Fruit fly (Drosophila melanogaster) whole organism, embryonic: ENCODE data around the gene IleRS-m.

ENCODE experiments used
- ATbp ChIP-seq: fragments of 200-800 bp; sonication (Bioruptor generic); optimal IDR thresholded peaks from 2 replicates; lab custom pipeline; 2017; ENCODE audit warnings: missing biosample characterization, mild to moderate bottlenecking, missing genetic modification characterization, missing genetic modification reagents
- Ada2b ChIP-seq: fragments of 200-800 bp; sonication (Bioruptor generic); IDR thresholded peaks from 2 replicates; pipeline ENCODE4 v1.3.6; 2022; ENCODE audit warnings: missing biosample characterization, missing genetic modification characterization
- Adf1 ChIP-seq: fragments of 200-800 bp; sonication (Bioruptor generic); IDR thresholded peaks from 2 replicates; pipeline ENCODE4 v1.3.6; 2022; ENCODE audit warnings: missing biosample characterization, missing genetic modification characterization
- Blimp-1 ChIP-seq: fragments of 200-800 bp; sonication (Bioruptor generic); optimal IDR thresholded peaks from 3 replicates; lab custom pipeline; 2018; ENCODE audit warnings: missing biosample characterization, missing genetic modification characterization, mild to moderate bottlenecking, moderate library complexity, missing genetic modification reagents
- CG1024 ChIP-seq: fragments of 200-800 bp; sonication (Bioruptor generic); IDR thresholded peaks from 2 replicates; pipeline ENCODE4 v1.3.6; 2022; ENCODE audit warnings: missing biosample characterization, missing genetic modification characterization
- CG10543 ChIP-seq: fragments of 200-800 bp; sonication (Bioruptor generic); optimal IDR thresholded peaks from 3 replicates; lab custom pipeline; 2017; ENCODE audit warnings: missing biosample characterization, mild to moderate bottlenecking, missing genetic modification characterization, moderate library complexity
- CG10654 ChIP-seq: fragments of 200-800 bp; sonication (Bioruptor generic); optimal IDR thresholded peaks from 2 replicates; lab custom pipeline; 2016; ENCODE audit warnings: missing biosample characterization, missing genetic modification characterization
- CG1233 ChIP-seq: fragments of 200-800 bp; sonication (Bioruptor generic); optimal IDR thresholded peaks from 4 replicates; lab custom pipeline; 2018; ENCODE audit warnings: missing biosample characterization, mild to moderate bottlenecking, missing genetic modification characterization
- CG12391 ChIP-seq: fragments of 200-800 bp; sonication (Bioruptor generic); optimal IDR thresholded peaks from 3 replicates; lab custom pipeline; 2018; ENCODE audit warnings: missing biosample characterization, mild to moderate bottlenecking, missing genetic modification characterization, moderate library complexity
- CG13624 ChIP-seq: fragments of 200-800 bp; sonication (Bioruptor generic); optimal IDR thresholded peaks from 2 replicates; lab custom pipeline; 2016; ENCODE audit warnings: missing biosample characterization, missing genetic modification characterization
- CG15601 ChIP-seq: fragments of 200-800 bp; sonication (Bioruptor generic); optimal IDR thresholded peaks from 3 replicates; lab custom pipeline; 2019; ENCODE audit warnings: missing biosample characterization, mild to moderate bottlenecking, missing genetic modification characterization, moderate library complexity
- CG17359 ChIP-seq: fragments of 200-800 bp; sonication (Bioruptor generic); optimal IDR thresholded peaks from 3 replicates; lab custom pipeline; 2018; ENCODE audit warnings: missing biosample characterization, mild to moderate bottlenecking, missing genetic modification characterization, moderate library complexity
- CG17385 ChIP-seq: fragments of 200-800 bp; sonication (Bioruptor generic); optimal IDR thresholded peaks from 3 replicates; lab custom pipeline; 2018; ENCODE audit warnings: missing biosample characterization, mild to moderate bottlenecking, missing genetic modification characterization
- CG18262 ChIP-seq: fragments of 200-800 bp; optimal IDR thresholded peaks from 3 replicates; lab custom pipeline; 2019; ENCODE audit warnings: missing biosample characterization, mild to moderate bottlenecking, missing genetic modification characterization, moderate library complexity
- CG18619 ChIP-seq: fragments of 200-800 bp; sonication (Bioruptor generic); optimal IDR thresholded peaks from 3 replicates; lab custom pipeline; 2017; ENCODE audit warnings: missing biosample characterization, mild to moderate bottlenecking, missing genetic modification characterization
- CG30403 ChIP-seq: fragments of 200-800 bp; sonication (Bioruptor generic); optimal IDR thresholded peaks from 3 replicates; lab custom pipeline; 2016; ENCODE audit warnings: missing biosample characterization, missing genetic modification characterization
- CG8290 ChIP-seq, 3 experiments: fragments of 200-800 bp; sonication (Bioruptor generic); optimal IDR thresholded peaks; 2 replicates each; lab custom pipeline; 2016 to 2019; ENCODE audit warnings: missing biosample characterization in 3 of 3, missing genetic modification characterization in 3 of 3, mild to moderate bottlenecking in 2 of 3, moderate library complexity in 1 of 3
- CG9437 ChIP-seq: fragments of 200-800 bp; sonication (Bioruptor generic); optimal IDR thresholded peaks from 2 replicates; lab custom pipeline; 2018; ENCODE audit warnings: missing biosample characterization, mild to moderate bottlenecking, missing genetic modification characterization
- Camta ChIP-seq: fragments of 200-800 bp; sonication (Bioruptor generic); optimal IDR thresholded peaks from 2 replicates; lab custom pipeline; 2016; ENCODE audit warnings: missing biosample characterization, missing genetic modification characterization
- E2f2 ChIP-seq: fragments of 200-800 bp; sonication (Bioruptor generic); IDR thresholded peaks from 2 replicates; pipeline ENCODE4 v1.3.6; 2022; ENCODE audit warnings: missing biosample characterization, missing genetic modification characterization
- Fer1 ChIP-seq: fragments of 200-800 bp; sonication (Bioruptor generic); optimal IDR thresholded peaks from 2 replicates; lab custom pipeline; 2017; ENCODE audit warnings: missing biosample characterization, mild to moderate bottlenecking, missing genetic modification characterization
- Fer2 ChIP-seq: fragments of 200-800 bp; sonication (Bioruptor generic); optimal IDR thresholded peaks from 2 replicates; lab custom pipeline; 2018; ENCODE audit warnings: missing biosample characterization, mild to moderate bottlenecking, missing genetic modification characterization, moderate library complexity
- Hand ChIP-seq: fragments of 200-800 bp; sonication (Bioruptor generic); optimal IDR thresholded peaks from 2 replicates; lab custom pipeline; 2017; ENCODE audit warnings: mild to moderate bottlenecking, missing biosample characterization, missing genetic modification reagents, missing genetic modification characterization
- Hey ChIP-seq: fragments of 200-800 bp; sonication (Bioruptor generic); optimal IDR thresholded peaks from 3 replicates; lab custom pipeline; 2018; ENCODE audit warnings: missing biosample characterization, mild to moderate bottlenecking, missing genetic modification characterization
- Hr51 ChIP-seq, 2 experiments: fragments of 200-800 bp; sonication (Bioruptor generic); optimal IDR thresholded peaks; 2 replicates in 1 of 2; 3 replicates in 1 of 2; lab custom pipeline; 2016 to 2018; ENCODE audit warnings: missing biosample characterization in 2 of 2, missing genetic modification characterization in 2 of 2, mild to moderate bottlenecking in 1 of 2, moderate library complexity in 1 of 2
- Hr78 ChIP-seq, 2 experiments: fragments of 200-800 bp in 1 of 2; fragments of >200 bp in 1 of 2; sonication (Bioruptor generic) in 1 of 2; optimal IDR thresholded peaks; 2 replicates each; lab custom pipeline; 2017 to 2019; ENCODE audit warnings: missing biosample characterization in 2 of 2, missing genetic modification characterization in 2 of 2, mild to moderate bottlenecking in 1 of 2, moderate library complexity in 1 of 2
- Meics ChIP-seq: fragments of 200-800 bp; sonication (Bioruptor generic); optimal IDR thresholded peaks from 2 replicates; lab custom pipeline; 2017; ENCODE audit warnings: missing biosample characterization, mild to moderate bottlenecking, missing genetic modification characterization
- Mes4 ChIP-seq: fragments of 200-800 bp; sonication (Bioruptor generic); optimal IDR thresholded peaks from 2 replicates; lab custom pipeline; 2016; ENCODE audit warnings: missing biosample characterization, missing genetic modification characterization
- Myb ChIP-seq: fragments of 200-800 bp; sonication (Bioruptor generic); optimal IDR thresholded peaks from 2 replicates; lab custom pipeline; 2016; ENCODE audit warnings: missing biosample characterization, missing genetic modification characterization
- Nf-YC ChIP-seq: fragments of 200-800 bp; optimal IDR thresholded peaks from 3 replicates; lab custom pipeline; 2019; ENCODE audit warnings: missing biosample characterization, mild to moderate bottlenecking, missing genetic modification characterization, moderate library complexity
- NfI ChIP-seq: fragments of 200-800 bp; sonication (Bioruptor generic); optimal IDR thresholded peaks from 3 replicates; lab custom pipeline; 2018; ENCODE audit warnings: missing biosample characterization, mild to moderate bottlenecking, missing genetic modification characterization, moderate library complexity
- Sox100B ChIP-seq: fragments of 200-800 bp; sonication (Bioruptor generic); optimal IDR thresholded peaks from 3 replicates; lab custom pipeline; 2018; ENCODE audit warnings: missing biosample characterization, mild to moderate bottlenecking, missing genetic modification characterization
- Sox102F ChIP-seq: fragments of 200-800 bp; sonication (Bioruptor generic); optimal IDR thresholded peaks from 2 replicates; lab custom pipeline; 2018; ENCODE audit warnings: missing biosample characterization, mild to moderate bottlenecking, missing genetic modification characterization, moderate library complexity
- bcd ChIP-seq: fragments of 200-800 bp; sonication (Bioruptor generic); optimal IDR thresholded peaks from 2 replicates; lab custom pipeline; 2017; ENCODE audit warnings: missing biosample characterization, mild to moderate bottlenecking, missing genetic modification characterization
- caup ChIP-seq: fragments of 200-800 bp; sonication (Bioruptor generic); optimal IDR thresholded peaks from 3 replicates; lab custom pipeline; 2017; ENCODE audit warnings: missing biosample characterization, mild to moderate bottlenecking, missing genetic modification characterization, moderate library complexity; ENCODE audit not compliant: severe bottlenecking
- dati ChIP-seq: fragments of 200-800 bp; sonication (Bioruptor generic); IDR thresholded peaks from 2 replicates; pipeline ENCODE4 v1.3.6; 2022; ENCODE audit warnings: missing biosample characterization, missing genetic modification characterization
- dmrt99B ChIP-seq: fragments of 200-800 bp; sonication (Bioruptor generic); optimal IDR thresholded peaks from 2 replicates; lab custom pipeline; 2018; ENCODE audit warnings: missing biosample characterization, mild to moderate bottlenecking, missing genetic modification characterization, moderate library complexity
- dpn ChIP-seq, 2 experiments: fragments of 200-800 bp; sonication (Bioruptor generic); optimal IDR thresholded peaks; 3 replicates each; lab custom pipeline; 2016; ENCODE audit warnings: missing biosample characterization in 2 of 2, missing genetic modification characterization in 2 of 2
- eve ChIP-seq, 2 experiments: fragments of >200 bp; optimal IDR thresholded peaks; 2 replicates each; lab custom pipeline; 2017; ENCODE audit warnings: missing biosample characterization in 2 of 2, missing genetic modification characterization in 2 of 2
- exex ChIP-seq: fragments of 200-800 bp; sonication (Bioruptor generic); optimal IDR thresholded peaks from 4 replicates; lab custom pipeline; 2018; ENCODE audit warnings: missing biosample characterization, mild to moderate bottlenecking, missing genetic modification characterization, moderate library complexity
- grau ChIP-seq: fragments of 200-800 bp; optimal IDR thresholded peaks from 3 replicates; lab custom pipeline; 2019; ENCODE audit warnings: missing biosample characterization, mild to moderate bottlenecking, missing genetic modification characterization, moderate library complexity
- lab ChIP-seq: fragments of 200-800 bp; sonication (Bioruptor generic); optimal IDR thresholded peaks from 3 replicates; lab custom pipeline; 2017; ENCODE audit warnings: missing biosample characterization, missing genetic modification characterization, mild to moderate bottlenecking, moderate library complexity, missing genetic modification reagents
- lilli ChIP-seq: fragments of 200-800 bp; sonication (Bioruptor generic); optimal IDR thresholded peaks from 3 replicates; lab custom pipeline; 2016; ENCODE audit warnings: missing biosample characterization, missing genetic modification characterization
- maf-S ChIP-seq: fragments of 200-800 bp; sonication (Bioruptor generic); optimal IDR thresholded peaks from 2 replicates; lab custom pipeline; 2016; ENCODE audit warnings: missing biosample characterization, missing genetic modification characterization
- nau ChIP-seq: fragments of 200-800 bp; sonication (Bioruptor generic); optimal IDR thresholded peaks from 3 replicates; lab custom pipeline; 2017; ENCODE audit warnings: missing biosample characterization, mild to moderate bottlenecking, missing genetic modification characterization, missing genetic modification reagents
- nmo ChIP-seq: fragments of 200-800 bp; sonication (Bioruptor generic); optimal IDR thresholded peaks from 2 replicates; lab custom pipeline; 2018; ENCODE audit warnings: missing biosample characterization, mild to moderate bottlenecking, missing genetic modification characterization, moderate library complexity
- pho ChIP-seq: fragments of 200-800 bp; sonication (Bioruptor generic); optimal IDR thresholded peaks from 2 replicates; lab custom pipeline; 2016; ENCODE audit warnings: missing biosample characterization, missing genetic modification characterization
- pnt ChIP-seq: fragments of 200-800 bp; sonication (Bioruptor generic); optimal IDR thresholded peaks from 3 replicates; lab custom pipeline; 2016; ENCODE audit warnings: missing biosample characterization, missing genetic modification characterization
- tio ChIP-seq: fragments of 200-800 bp; sonication (Bioruptor generic); optimal IDR thresholded peaks from 2 replicates; lab custom pipeline; 2017; ENCODE audit warnings: missing biosample characterization, missing genetic modification characterization, inconsistent platforms

The IleRS-m gene

dm6 chr3L:16147819-16148236 lies 47.7 kb downstream of the IleRS-m start (continued):
- TF ChIP-seq Fer2 (tag; lab: Kevin White, UChicago) (no peak), caup (GFP tag; lab: Kevin White, UChicago) (peak; percentile 28), lab (GFP tag; lab: Kevin White, UChicago) (peak; percentile 53), Hey (peak; percentile 86), E2f2 (0 out of 2 replicates have a peak, but pooled peaks have one; percentile 9), CG10543 (GFP tag; lab: Kevin White, UChicago) (peak; percentile 46), lilli (peak; percentile 8), Adf1 (no peak), NfI (GFP tag; lab: Kevin White, UChicago) (peak; percentile 25), Mes4 (GFP tag; lab: Kevin White, UChicago) (no peak), tio (GFP tag; lab: Kevin White, UChicago) (peak; percentile 22), CG1233 (GFP tag; lab: Kevin White, UChicago) (peak; percentile 37), CG18619 (GFP tag; lab: Kevin White, UChicago) (peak; percentile 34), Blimp-1 (GFP tag; lab: Kevin White, UChicago) (peak; percentile 12), nmo (GFP tag; lab: Kevin White, UChicago) (peak; percentile 12), ATbp (GFP tag; lab: Kevin White, UChicago) (no peak), dpn (GFP tag; optimal IDR thresholded peaks at IDR 0.05; lab: Kevin White, UChicago) (peak; percentile 15 to 37), CG18262 (tag; lab: Kevin White, UChicago) (peak; percentile 20), bcd (peak; percentile 13), dmrt99B (tag; lab: Kevin White, UChicago) (peak; percentile 59), CG12391 (peak; percentile 18), Hand (GFP tag; lab: Kevin White, UChicago) (peak; percentile 53), eve (GFP tag; optimal IDR thresholded peaks at IDR 0.05; lab: Kevin White, UChicago) (peak in 1 of 2 experiments; percentile 91), Camta (GFP tag; lab: Kevin White, UChicago) (peak; percentile 23), exex (tag; lab: Kevin White, UChicago) (peak; percentile 9), CG17385 (GFP tag; lab: Kevin White, UChicago) (peak; percentile 4), CG17359 (tag; lab: Kevin White, UChicago) (peak; percentile 3), grau (tag; lab: Kevin White, UChicago) (peak; percentile 48), CG13624 (GFP tag; lab: Kevin White, UChicago) (peak; percentile 9), Ada2b (GFP tag; lab: Robert Waterston, UW) (no peak), Hr78 (GFP tag; optimal IDR thresholded peaks at IDR 0.05; lab: Kevin White, UChicago) (no peak), Meics (GFP tag; lab: Kevin White, UChicago) (peak; percentile 70), CG1024 (GFP tag; lab: Robert Waterston, UW) (no peak), Sox100B (peak; percentile 40), maf-S (GFP tag; lab: Kevin White, UChicago) (no peak), pnt (peak; percentile 8), dati (GFP tag; lab: Robert Waterston, UW) (no peak), CG10654 (no peak), CG8290 (GFP tag; optimal IDR thresholded peaks at IDR 0.05; lab: Kevin White, UChicago) (peak; percentile 13), CG8290 (tag; optimal IDR thresholded peaks at IDR 0.05; lab: Kevin White, UChicago) (peak; percentile 29 to 38), CG15601 (tag; lab: Kevin White, UChicago) (peak; percentile 9), Myb (GFP tag; lab: Kevin White, UChicago) (peak; percentile 6), Nf-YC (tag; lab: Kevin White, UChicago) (no peak), Fer1 (peak; percentile 45), CG9437 (GFP tag; lab: Kevin White, UChicago) (peak; percentile 37), CG30403 (GFP tag; lab: Kevin White, UChicago) (peak; percentile 56), Hr51 (GFP tag; optimal IDR thresholded peaks at IDR 0.05; lab: Kevin White, UChicago) (peak in 1 of 2 experiments; percentile 40), nau (GFP tag; lab: Kevin White, UChicago) (peak; percentile 20), pho (GFP tag; lab: Kevin White, UChicago) (peak; percentile 45), Sox102F (peak; percentile 29)
